Worm (Caenorhabditis elegans): ENCODE data around the gene F21C10.5.

Gene F21C10.5

ce11 chrV:9112467-9112866 is 13.0 kb upstream of the F21C10.5 start, which contains the start of gene F21C10.7:
Gene F21C10.7 (plus strand): TSS chrV:9112767.
- TF ChIP-seq crh-2 (tag; optimal IDR thresholded peaks at IDR 0.05): no peak
- TF ChIP-seq zag-1 (tag; optimal IDR thresholded peaks at IDR 0.05): no peak
- no peak for TF ChIP-seq dmd-4 (tag; optimal IDR thresholded peaks at IDR 0.05)

DNA sequence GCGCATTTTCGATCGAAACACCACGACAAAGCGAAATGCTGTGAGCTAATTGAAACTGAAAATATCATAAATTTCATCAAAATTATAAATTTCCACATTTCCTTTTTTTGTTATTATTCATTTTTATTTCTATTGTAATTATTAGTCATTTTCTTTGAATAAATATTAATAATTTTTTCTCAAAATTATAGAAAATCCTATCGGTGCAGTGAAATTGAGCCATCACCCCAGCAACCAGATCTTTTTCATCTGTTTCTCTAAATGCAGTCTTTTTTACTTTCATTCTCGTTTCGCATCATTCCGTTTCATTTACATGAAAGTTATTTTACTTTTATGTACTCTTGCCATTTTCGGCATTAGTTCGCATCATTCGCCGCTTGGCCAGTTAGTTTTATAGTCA is 3.4 kb upstream of the F21C10.5 start, which contains the start of gene F21C10.13:
Gene F21C10.13, plus strand, starts transcription at position 301 of the 400 bp plus-strand sequence.
- TF ChIP-seq nhr-77 (tag; optimal IDR thresholded peaks at IDR 0.05) (no peak), nhr-129 (tag; optimal IDR thresholded peaks at IDR 0.05) (no peak)

DNA sequence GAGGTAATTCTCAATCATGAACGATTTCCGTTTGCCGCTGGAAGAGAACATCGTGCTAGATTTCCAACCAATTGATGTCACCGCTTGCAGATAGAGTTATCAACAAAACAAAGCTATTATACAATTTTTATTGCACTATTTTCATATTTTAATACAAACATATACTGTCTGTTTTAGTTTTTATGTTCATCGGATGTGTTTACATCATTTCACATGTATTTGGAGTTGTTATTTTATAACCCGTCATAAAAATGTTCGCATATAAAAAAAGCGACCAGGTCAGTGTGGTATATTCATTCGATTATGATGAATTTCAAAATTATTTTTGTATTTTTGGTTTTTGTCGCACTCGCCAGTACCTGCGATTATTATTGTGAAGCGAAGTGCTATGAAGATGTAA is 2.3 kb upstream of the F21C10.5 start, which contains the start of gene F21C10.11:
Gene F21C10.11, plus strand, starts transcription at position 301 of the 400 bp plus-strand sequence.
- no peak for TF ChIP-seq R02D3.7 (tag; optimal IDR thresholded peaks at IDR 0.05)
- no peak for TF ChIP-seq ceh-16 (tag; optimal IDR thresholded peaks at IDR 0.05)
- TF ChIP-seq gmeb-1 (tag; optimal IDR thresholded peaks at IDR 0.05): no peak
- TF ChIP-seq unc-55 (GFP tag; optimal IDR thresholded peaks at IDR 0.05): no peak
- TF ChIP-seq nhr-129 (tag; optimal IDR thresholded peaks at IDR 0.05): no peak
- no peak for TF ChIP-seq egl-27 (tag; optimal IDR thresholded peaks at IDR 0.05)
- no peak for TF ChIP-seq nhr-77 (tag; optimal IDR thresholded peaks at IDR 0.05)
- TF ChIP-seq nhr-23 (tag; optimal IDR thresholded peaks at IDR 0.05): no peak
- no peak for TF ChIP-seq Y55F3AM.14 (GFP tag; optimal IDR thresholded peaks at IDR 0.05)
- TF ChIP-seq zag-1 (tag; optimal IDR thresholded peaks at IDR 0.05): no peak
- TF ChIP-seq unc-39 (tag; optimal IDR thresholded peaks at IDR 0.05): no peak
- no peak for TF ChIP-seq mdl-1 (tag; optimal IDR thresholded peaks at IDR 0.05)
- no peak for TF ChIP-seq blmp-1 (tag; optimal IDR thresholded peaks at IDR 0.05; ENCODE audit: insufficient read depth)
- TF ChIP-seq alr-1 (tag; optimal IDR thresholded peaks at IDR 0.05): no peak
- no peak for TF ChIP-seq elt-3 (tag; optimal IDR thresholded peaks at IDR 0.05)
- TF ChIP-seq ztf-11 (tag; optimal IDR thresholded peaks at IDR 0.05): no peak
- TF ChIP-seq lsy-2 (tag; optimal IDR thresholded peaks at IDR 0.05): no peak
- TF ChIP-seq nhr-6 (tag; optimal IDR thresholded peaks at IDR 0.05): no peak
- no peak for TF ChIP-seq crh-2 (tag; optimal IDR thresholded peaks at IDR 0.05)

ce11 chrV:9124180-9124579 is 1.3 kb upstream of the F21C10.5 start, which contains the start of gene F21C10.6:
Gene F21C10.6 (plus strand): TSS chrV:9124480.
- TF ChIP-seq ama-1 (optimal IDR thresholded peaks at IDR 0.05) (no peak), egl-27 (tag; optimal IDR thresholded peaks at IDR 0.05) (no peak), nhr-129 (tag; optimal IDR thresholded peaks at IDR 0.05) (no peak), aly-2 (tag; optimal IDR thresholded peaks at IDR 0.05) (no peak), crh-2 (tag; optimal IDR thresholded peaks at IDR 0.05) (no peak), mdl-1 (tag; optimal IDR thresholded peaks at IDR 0.05) (no peak), alr-1 (tag; optimal IDR thresholded peaks at IDR 0.05) (no peak), F13H6.1 (tag; optimal IDR thresholded peaks at IDR 0.05) (no peak), fos-1 (tag; optimal IDR thresholded peaks at IDR 0.05) (no peak), sma-3 (GFP tag; optimal IDR thresholded peaks at IDR 0.05) (no peak), zag-1 (tag; optimal IDR thresholded peaks at IDR 0.05) (no peak), blmp-1 (tag; optimal IDR thresholded peaks at IDR 0.05; ENCODE audit: insufficient read depth) (no peak), ztf-4 (tag; optimal IDR thresholded peaks at IDR 0.05) (no peak), elt-1 (tag; optimal IDR thresholded peaks at IDR 0.05) (no peak), elt-3 (tag; optimal IDR thresholded peaks at IDR 0.05) (no peak), nhr-77 (tag; optimal IDR thresholded peaks at IDR 0.05) (no peak), lin-13 (GFP tag; optimal IDR thresholded peaks at IDR 0.05) (no peak)

DNA sequence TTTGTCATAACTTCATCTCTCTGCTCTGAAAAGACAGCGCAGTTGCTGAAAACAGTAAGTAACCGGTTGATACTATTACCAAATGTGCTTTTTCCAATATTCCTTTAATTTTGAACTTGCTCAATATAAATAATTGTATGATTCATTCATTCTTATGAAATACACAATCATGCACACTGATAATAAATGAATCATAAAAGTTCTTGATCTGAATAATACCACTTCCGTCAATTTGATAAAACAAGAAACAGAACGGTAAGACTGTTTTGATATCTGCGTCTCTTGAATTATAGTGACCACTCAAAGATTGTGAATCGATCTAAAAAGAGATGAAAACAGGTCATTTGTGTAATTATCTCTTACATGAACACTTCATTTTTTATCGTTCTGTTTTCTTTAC is 871 bp downstream of the F21C10.5 start, which contains the start of gene F21C10.4:
Gene F21C10.4, plus strand, starts transcription at position 301 of the 400 bp plus-strand sequence.
- TF ChIP-seq R02D3.7 (tag; optimal IDR thresholded peaks at IDR 0.05) (no peak), nhr-237 (tag; optimal IDR thresholded peaks at IDR 0.05) (no peak), mdl-1 (tag; optimal IDR thresholded peaks at IDR 0.05) (no peak), dmd-4 (tag; optimal IDR thresholded peaks at IDR 0.05) (no peak), alr-1 (tag; optimal IDR thresholded peaks at IDR 0.05) (no peak), nhr-77 (tag; optimal IDR thresholded peaks at IDR 0.05) (no peak), peb-1 (tag; optimal IDR thresholded peaks at IDR 0.05) (no peak), nhr-11 (tag; optimal IDR thresholded peaks at IDR 0.05) (no peak), Y55F3AM.14 (GFP tag; optimal IDR thresholded peaks at IDR 0.05) (no peak), nhr-25 (tag; optimal IDR thresholded peaks at IDR 0.05) (no peak), zag-1 (tag; optimal IDR thresholded peaks at IDR 0.05) (no peak), nhr-12 (tag; optimal IDR thresholded peaks at IDR 0.05) (no peak), unc-55 (GFP tag; optimal IDR thresholded peaks at IDR 0.05) (no peak), mab-5 (tag; optimal IDR thresholded peaks at IDR 0.05) (no peak), C34F6.9 (tag; optimal IDR thresholded peaks at IDR 0.05) (no peak), aly-2 (tag; optimal IDR thresholded peaks at IDR 0.05) (no peak), sma-3 (GFP tag; optimal IDR thresholded peaks at IDR 0.05) (no peak), ztf-4 (tag; optimal IDR thresholded peaks at IDR 0.05) (no peak)
